Fruit fly (Drosophila melanogaster): Measurements from ENCODE around the gene crp.

Gene crp

dm6 chr2L:16307026-16307703 lies 19.6 kb upstream of the crp start, which contains the start of the genes CG5861 and Syx5 (continued):
- TF ChIP-seq CG10274 (GFP tag; optimal IDR thresholded peaks at IDR 0.05) = no peak
- TF ChIP-seq CG17568 (GFP tag; optimal IDR thresholded peaks at IDR 0.05) = peak; percentile 10
- peak; percentile 32 for TF ChIP-seq Chrac-16 (GFP tag; optimal IDR thresholded peaks at IDR 0.05)
- TF ChIP-seq Opbp (GFP tag; IDR thresholded peaks at IDR 0.05; ENCODE audit: partially characterized antibody) = peak; percentile 76; the same call in 2 of the 3 replicates
- peak; percentile 62 for TF ChIP-seq bcd (GFP tag; optimal IDR thresholded peaks at IDR 0.05)
- TF ChIP-seq ci (GFP tag; IDR thresholded peaks at IDR 0.05) = no peak
- TF ChIP-seq Awh (GFP tag; IDR thresholded peaks at IDR 0.05) = no peak
- TF ChIP-seq ken (GFP tag; IDR thresholded peaks at IDR 0.05) = 0 out of 3 replicates have a peak, but pooled peaks have one; percentile 22
- no peak for TF ChIP-seq croc (GFP tag; conservative IDR thresholded peaks at IDR 0.05)
- TF ChIP-seq CG31365 (tag; optimal IDR thresholded peaks at IDR 0.05) = no peak
- TF ChIP-seq tx (GFP tag; optimal IDR thresholded peaks at IDR 0.05) = no peak
- peak; percentile 92 for TF ChIP-seq CG34224 (GFP tag; IDR thresholded peaks at IDR 0.05; ENCODE audit: partially characterized antibody)
- TF ChIP-seq danr (GFP tag; IDR thresholded peaks at IDR 0.05) = no peak
- TF ChIP-seq zfh2 (GFP tag; optimal IDR thresholded peaks at IDR 0.05) = peak; percentile 28
- peak; percentile 60; the same call in 2 of the 4 replicates for TF ChIP-seq Gug (GFP tag; IDR thresholded peaks at IDR 0.05)
- no peak for TF ChIP-seq pros (GFP tag; optimal IDR thresholded peaks at IDR 0.05)
- TF ChIP-seq Fer2 (tag; optimal IDR thresholded peaks at IDR 0.05) = peak; percentile 42
- TF ChIP-seq sim (GFP tag; IDR thresholded peaks at IDR 0.05) = no peak
- peak; percentile 29 for TF ChIP-seq CG1233 (GFP tag; optimal IDR thresholded peaks at IDR 0.05)
- TF ChIP-seq CG9876 (GFP tag; optimal IDR thresholded peaks at IDR 0.05) = no peak
- peak; percentile 13 for TF ChIP-seq cwo (GFP tag; optimal IDR thresholded peaks at IDR 0.05)
- peak; percentile 37 for TF ChIP-seq Ssrp (tag; optimal IDR thresholded peaks at IDR 0.05)
- TF ChIP-seq pfk (GFP tag; optimal IDR thresholded peaks at IDR 0.05) = no peak
- no peak for TF ChIP-seq Sox102F (GFP tag; optimal IDR thresholded peaks at IDR 0.05)
- TF ChIP-seq CoRest (tag; optimal IDR thresholded peaks at IDR 0.05) = peak; percentile 72
- no peak for TF ChIP-seq CG32767 (GFP tag; IDR thresholded peaks at IDR 0.05)
- peak; percentile 2 for TF ChIP-seq Bteb2 (GFP tag; optimal IDR thresholded peaks at IDR 0.05)
- peak; percentile 78; the same call in 3 of the 4 replicates for TF ChIP-seq chinmo (GFP tag; IDR thresholded peaks at IDR 0.05; ENCODE audit: partially characterized antibody)
- TF ChIP-seq fd102C (GFP tag; optimal IDR thresholded peaks at IDR 0.05) = no peak
- no peak for TF ChIP-seq Dfd (GFP tag; optimal IDR thresholded peaks at IDR 0.05)
- TF ChIP-seq NFAT (GFP tag; IDR thresholded peaks at IDR 0.05) = peak; percentile 55
- no peak for TF ChIP-seq CG13624 (GFP tag; optimal IDR thresholded peaks at IDR 0.05)
- no peak for TF ChIP-seq CG7786 (GFP tag; optimal IDR thresholded peaks at IDR 0.05)
- TF ChIP-seq maf-S (GFP tag; optimal IDR thresholded peaks at IDR 0.05) = no peak
- peak; percentile 70; the same call in 1 of the 3 replicates for TF ChIP-seq hb (GFP tag; IDR thresholded peaks at IDR 0.05; ENCODE audit: partially characterized antibody)
- peak; percentile 50 for TF ChIP-seq CrebB (tag; optimal IDR thresholded peaks at IDR 0.05)
- TF ChIP-seq CG17802 (tag; optimal IDR thresholded peaks at IDR 0.05) = no peak
- peak; percentile 65 for TF ChIP-seq Meics (GFP tag; optimal IDR thresholded peaks at IDR 0.05)
- TF ChIP-seq CG3847 (GFP tag; IDR thresholded peaks at IDR 0.05) = no peak; the same call in none of the 2 replicates
- TF ChIP-seq Sry-β (GFP tag; optimal IDR thresholded peaks at IDR 0.05) = peak; percentile 85
- peak; percentile 52; the same call in 1 of the 2 replicates for TF ChIP-seq lmd (GFP tag; IDR thresholded peaks at IDR 0.05)
- no peak for TF ChIP-seq dmrt99B (tag; optimal IDR thresholded peaks at IDR 0.05)
- TF ChIP-seq dimm (GFP tag; IDR thresholded peaks at IDR 0.05) = no peak

Measured in whole organism, embryonic.